Worm (Caenorhabditis elegans): ENCODE measurements around the gene nstp-6.

DNA sequence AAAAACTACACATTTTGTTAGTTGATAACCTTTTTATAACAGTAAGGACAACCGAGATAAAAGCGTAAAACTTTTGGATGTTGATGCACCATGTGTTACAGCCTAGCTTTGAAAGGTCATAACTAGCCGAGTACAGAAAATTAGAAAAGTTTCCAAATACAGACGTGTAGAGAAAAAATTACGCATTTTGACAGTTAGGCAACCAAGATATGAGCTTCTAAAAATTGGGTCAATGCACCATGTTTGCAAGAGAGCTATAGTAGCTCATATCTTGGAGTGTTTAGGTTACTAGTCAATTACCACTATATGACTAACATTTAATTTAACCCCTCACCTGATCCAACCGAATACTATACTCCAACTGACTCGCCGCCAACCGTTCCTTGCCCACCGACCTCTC, 5.5 kb upstream of the nstp-6 start:
- TF ChIP-seq ztf-22 (GFP tag; optimal IDR thresholded peaks at IDR 0.05), result no peak
- no peak for TF ChIP-seq B0035.1 (tag; optimal IDR thresholded peaks at IDR 0.05)
- no peak for TF ChIP-seq somi-1 (GFP tag; optimal IDR thresholded peaks at IDR 0.05)
- no peak for TF ChIP-seq snpc-4 (GFP tag; optimal IDR thresholded peaks at IDR 0.05)
- TF ChIP-seq snpc-4 (tag; optimal IDR thresholded peaks at IDR 0.05), result no peak
- no peak for TF ChIP-seq attf-6 (GFP tag; IDR thresholded peaks at IDR 0.05)
- TF ChIP-seq C06A6.2 (GFP tag; conservative IDR thresholded peaks at IDR 0.05), result no peak
- TF ChIP-seq lir-1 (GFP tag; conservative IDR thresholded peaks at IDR 0.05), result no peak
- no peak for TF ChIP-seq F55B11.4 (tag; optimal IDR thresholded peaks at IDR 0.05; ENCODE audit: borderline replicate concordance, insufficient read depth)

All from whole organism, young adult.